Worm (Caenorhabditis elegans) whole organism, early embryonic: ENCODE results near the gene Y43F8C.5.

Source experiments
- B0310.2 ChIP-seq: sonication (generic microtip); optimal IDR thresholded peaks from 2 replicates; lab custom pipeline; 2016; ENCODE audit warnings: mild to moderate bottlenecking, missing genetic modification characterization, missing compliant biosample characterization
- F13C5.2 ChIP-seq: sonication (generic microtip); optimal IDR thresholded peaks from 2 replicates; lab custom pipeline; 2017; ENCODE audit warnings: mild to moderate bottlenecking, missing genetic modification characterization, inconsistent platforms, missing compliant biosample characterization
- aly-1 ChIP-seq: sonication (generic microtip); optimal IDR thresholded peaks from 2 replicates; lab custom pipeline; 2016; ENCODE audit warnings: missing genetic modification characterization, missing compliant biosample characterization
- ama-1 ChIP-seq: fragments of 150-350 bp; optimal IDR thresholded peaks from 2 replicates; lab custom pipeline; 2014
- ceh-13 ChIP-seq: fragments of 200-800 bp; sonication (Bioruptor generic); optimal IDR thresholded peaks from 2 replicates; lab custom pipeline; 2018; ENCODE audit warnings: mild to moderate bottlenecking, missing genetic modification characterization, missing compliant biosample characterization
- ceh-36 ChIP-seq: sonication (generic microtip); optimal IDR thresholded peaks from 2 replicates; lab custom pipeline; 2016; ENCODE audit warnings: missing genetic modification characterization, inconsistent platforms, missing compliant biosample characterization
- ets-7 ChIP-seq: sonication (generic microtip); optimal IDR thresholded peaks from 2 replicates; lab custom pipeline; 2016; ENCODE audit warnings: missing genotype, missing genetic modification characterization, missing compliant biosample characterization
- flt-1 ChIP-seq: fragments of 200-800 bp; sonication (Bioruptor generic); IDR thresholded peaks from 2 replicates; pipeline ENCODE4 v1.3.6; 2022; ENCODE audit warnings: missing genetic modification characterization, missing compliant biosample characterization
- hmbx-1 ChIP-seq: sonication (generic microtip); optimal IDR thresholded peaks from 2 replicates; lab custom pipeline; 2016; ENCODE audit warnings: mild to moderate bottlenecking, missing genetic modification characterization, missing compliant biosample characterization
- hmg-4 ChIP-seq: fragments of 200-800 bp; sonication (Bioruptor generic); optimal IDR thresholded peaks from 2 replicates; lab custom pipeline; 2018; ENCODE audit warnings: mild to moderate bottlenecking, missing genetic modification characterization, missing compliant biosample characterization
- hnd-1 ChIP-seq: sonication (generic microtip); optimal IDR thresholded peaks from 2 replicates; lab custom pipeline; 2016; ENCODE audit warnings: missing genetic modification characterization, missing compliant biosample characterization
- pes-1 ChIP-seq: fragments of 200-800 bp; sonication (Bioruptor generic); IDR thresholded peaks from 2 replicates; pipeline ENCODE4 v1.3.6; 2022; ENCODE audit warnings: missing genetic modification reagents, missing genetic modification characterization, missing compliant biosample characterization
- scrt-1 ChIP-seq: fragments of 200-800 bp; sonication (Bioruptor generic); IDR thresholded peaks from 2 replicates; pipeline ENCODE4 v1.3.6; 2022; ENCODE audit warnings: missing genetic modification characterization, missing compliant biosample characterization
- sea-1 ChIP-seq: fragments of 200-800 bp; sonication (Bioruptor generic); conservative IDR thresholded peaks from 2 replicates; pipeline ENCODE4 v1.3.6; 2022; ENCODE audit warnings: missing genetic modification characterization, missing compliant biosample characterization
- tbx-11 ChIP-seq: fragments of 200-800 bp; sonication (Bioruptor generic); IDR thresholded peaks from 2 replicates; pipeline ENCODE4 v1.3.6; 2022; ENCODE audit warnings: missing genetic modification characterization, missing compliant biosample characterization
- tbx-37 ChIP-seq: fragments of 200-800 bp; sonication (Bioruptor generic); conservative IDR thresholded peaks from 2 replicates; pipeline ENCODE4 v1.3.6; 2022; ENCODE audit warnings: missing genetic modification reagents, missing genetic modification characterization, missing compliant biosample characterization
- tra-4 ChIP-seq: sonication (generic microtip); optimal IDR thresholded peaks from 2 replicates; lab custom pipeline; 2017; ENCODE audit warnings: missing genetic modification characterization, missing compliant biosample characterization

The Y43F8C.5 gene

ce11 chrV:19668213-19668612, 35.8 kb upstream of the Y43F8C.5 start:
- TF ChIP-seq ama-1 (lab: Kevin White, UChicago) (no peak), ceh-13 (GFP tag; lab: Kevin White, UChicago) (no peak), hmg-4 (GFP tag; lab: Kevin White, UChicago) (no peak), ceh-36 (tag; lab: Kevin White, UChicago) (no peak), hmbx-1 (tag; lab: Kevin White, UChicago) (no peak), B0310.2 (tag; lab: Kevin White, UChicago) (no peak), aly-1 (tag; lab: Kevin White, UChicago) (no peak)

ce11 chrV:19667716-19668115, 35.3 kb upstream of the Y43F8C.5 start:
- TF ChIP-seq tra-4 (no peak), tbx-37 (GFP tag; lab: Robert Waterston, UW) (no peak), ceh-13 (GFP tag; lab: Kevin White, UChicago) (no peak), hnd-1 (tag; lab: Kevin White, UChicago) (no peak), ceh-36 (tag; lab: Kevin White, UChicago) (no peak), F13C5.2 (tag; lab: Kevin White, UChicago) (no peak), flt-1 (no peak), aly-1 (tag; lab: Kevin White, UChicago) (no peak), hmbx-1 (tag; lab: Kevin White, UChicago) (no peak), ets-7 (tag; lab: Kevin White, UChicago) (no peak), B0310.2 (tag; lab: Kevin White, UChicago) (no peak), ama-1 (lab: Kevin White, UChicago) (no peak), pes-1 (GFP tag; lab: Robert Waterston, UW) (no peak), scrt-1 (GFP tag; lab: Robert Waterston, UW) (no peak), tbx-11 (no peak), hmg-4 (GFP tag; lab: Kevin White, UChicago) (no peak), sea-1 (GFP tag; lab: Robert Waterston, UW) (no peak)

- TF ChIP-seq pes-1 (GFP tag; lab: Robert Waterston, UW) (no peak), tra-4 (no peak)
Observed at ce11 chrV:19666308-19666707, 33.9 kb upstream of the Y43F8C.5 start.

ce11 chrV:19664574-19664973, 32.1 kb upstream of the Y43F8C.5 start:
- TF ChIP-seq flt-1 (no peak), ceh-36 (tag; lab: Kevin White, UChicago) (peak; percentile 71), ets-7 (tag; lab: Kevin White, UChicago) (no peak), hmbx-1 (tag; lab: Kevin White, UChicago) (no peak)

ce11 chrV:19655151-19655550, 22.7 kb upstream of the Y43F8C.5 start, which contains the start of gene dmd-3:
TSS of gene dmd-3 (minus strand) at chrV:19655251.
- TF ChIP-seq tbx-11: no peak
- no peak for TF ChIP-seq flt-1
- TF ChIP-seq scrt-1 (GFP tag; lab: Robert Waterston, UW): no peak
- no peak for TF ChIP-seq ama-1 (lab: Kevin White, UChicago)
- TF ChIP-seq ceh-36 (tag; lab: Kevin White, UChicago): no peak
- TF ChIP-seq tbx-37 (GFP tag; lab: Robert Waterston, UW): no peak
- no peak for TF ChIP-seq hmbx-1 (tag; lab: Kevin White, UChicago)
- no peak for TF ChIP-seq ceh-13 (GFP tag; lab: Kevin White, UChicago)
- no peak for TF ChIP-seq pes-1 (GFP tag; lab: Robert Waterston, UW)
- TF ChIP-seq tra-4: no peak
- TF ChIP-seq sea-1 (GFP tag; lab: Robert Waterston, UW): no peak
- no peak for TF ChIP-seq F13C5.2 (tag; lab: Kevin White, UChicago)
- no peak for TF ChIP-seq ets-7 (tag; lab: Kevin White, UChicago)
- TF ChIP-seq hmg-4 (GFP tag; lab: Kevin White, UChicago): no peak
- no peak for TF ChIP-seq hnd-1 (tag; lab: Kevin White, UChicago)
- no peak for TF ChIP-seq aly-1 (tag; lab: Kevin White, UChicago)
- no peak for TF ChIP-seq B0310.2 (tag; lab: Kevin White, UChicago)

ce11 chrV:19645572-19646155, 13.2 kb upstream of the Y43F8C.5 start, which contains the start of gene Y43F8C.9:
TSS of gene Y43F8C.9 (plus strand) at chrV:19646105.
- TF ChIP-seq hnd-1 (tag; lab: Kevin White, UChicago) (no peak), B0310.2 (tag; lab: Kevin White, UChicago) (no peak), tra-4 (no peak), flt-1 (no peak)

- TF ChIP-seq tra-4 (no peak), scrt-1 (GFP tag; lab: Robert Waterston, UW) (no peak), ets-7 (tag; lab: Kevin White, UChicago) (no peak), ama-1 (lab: Kevin White, UChicago) (no peak), sea-1 (GFP tag; lab: Robert Waterston, UW) (no peak), B0310.2 (tag; lab: Kevin White, UChicago) (no peak), F13C5.2 (tag; lab: Kevin White, UChicago) (no peak), tbx-37 (GFP tag; lab: Robert Waterston, UW) (no peak), ceh-36 (tag; lab: Kevin White, UChicago) (no peak), pes-1 (GFP tag; lab: Robert Waterston, UW) (no peak), ceh-13 (GFP tag; lab: Kevin White, UChicago) (no peak), tbx-11 (no peak), hmbx-1 (tag; lab: Kevin White, UChicago) (no peak), hnd-1 (tag; lab: Kevin White, UChicago) (no peak), hmg-4 (GFP tag; lab: Kevin White, UChicago) (no peak), aly-1 (tag; lab: Kevin White, UChicago) (no peak)
Observed at ce11 chrV:19643903-19644302, 11.5 kb upstream of the Y43F8C.5 start, which contains the start of the genes Y43F8C.7 and mrps-28. TSS of gene Y43F8C.7 (minus strand) at chrV:19644030. TSS of gene mrps-28 (plus strand) at chrV:19644239.
